Worm (Caenorhabditis elegans): ENCODE results near the gene srt-43.

Gene srt-43

DNA sequence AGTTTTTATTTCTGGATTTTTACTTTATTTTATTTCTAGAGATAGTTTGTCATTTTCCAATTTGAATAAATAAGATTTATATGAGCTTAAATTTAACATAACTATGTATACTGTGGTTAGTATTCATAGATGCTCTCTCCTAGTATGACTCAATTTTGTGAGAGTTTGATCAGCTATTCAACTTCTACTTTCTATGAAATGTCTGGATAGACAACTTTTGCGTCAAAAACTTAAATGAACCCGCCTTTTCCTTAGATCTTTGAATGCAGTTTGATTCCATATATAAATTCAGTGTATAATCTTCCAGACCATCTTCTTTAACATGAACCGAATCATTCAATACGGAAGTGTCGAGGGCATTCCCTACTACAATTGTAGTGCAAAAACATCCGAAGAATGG lies at the start of gene srt-43:
Gene srt-43 (plus strand): TSS at position 301 of the 400 bp plus-strand sequence.
- TF ChIP-seq ztf-23 (GFP tag; IDR thresholded peaks at IDR 0.05) (no peak), flt-1 (GFP tag; IDR thresholded peaks at IDR 0.05) (no peak), tab-1 (GFP tag; IDR thresholded peaks at IDR 0.05) (no peak), ztf-29 (GFP tag; IDR thresholded peaks at IDR 0.05) (no peak), med-1 (GFP tag; optimal IDR thresholded peaks at IDR 0.05; ENCODE audit: insufficient read depth) (no peak)

- TF ChIP-seq ztf-29 (GFP tag; IDR thresholded peaks at IDR 0.05) (no peak), klf-2 (GFP tag; conservative IDR thresholded peaks at IDR 0.05) (no peak), ztf-23 (GFP tag; IDR thresholded peaks at IDR 0.05) (no peak), T22C8.4 (GFP tag; IDR thresholded peaks at IDR 0.05) (no peak), cog-1 (tag; optimal IDR thresholded peaks at IDR 0.05) (no peak), flt-1 (GFP tag; IDR thresholded peaks at IDR 0.05) (no peak), ref-1 (GFP tag; conservative IDR thresholded peaks at IDR 0.05) (no peak), med-1 (GFP tag; optimal IDR thresholded peaks at IDR 0.05; ENCODE audit: insufficient read depth) (no peak), tab-1 (GFP tag; IDR thresholded peaks at IDR 0.05) (no peak)
These were observed 49.3 kb upstream of the srt-43 start, which contains the start of gene R11D1.7 for ce11 chrV:12719713-12720112. TSS of gene R11D1.7 (plus strand) at chrV:12720013.

DNA sequence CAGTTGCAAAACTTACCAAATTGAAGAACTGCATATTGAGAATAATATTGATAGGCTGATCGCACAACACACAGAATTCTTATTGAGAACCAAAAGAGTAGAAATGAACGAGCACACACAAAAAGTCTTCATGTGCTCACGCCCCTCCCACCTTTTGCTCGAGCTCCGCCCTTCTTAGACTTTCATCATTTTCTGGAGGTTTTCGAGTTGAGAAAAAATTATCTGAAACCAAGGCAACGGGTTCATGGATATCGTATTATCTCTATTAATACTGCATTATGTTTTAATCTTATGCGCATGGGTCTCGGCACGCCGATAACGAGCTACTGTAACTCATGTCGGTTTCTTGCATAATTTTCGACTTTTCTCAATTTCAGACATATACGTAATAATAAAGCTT lies 43.2 kb upstream of the srt-43 start, which contains the start of gene R11D1.12:
Gene R11D1.12 (minus strand): TSS at position 101 of the 400 bp plus-strand sequence.
- TF ChIP-seq klf-2 (GFP tag; conservative IDR thresholded peaks at IDR 0.05), result no peak
- TF ChIP-seq flt-1 (GFP tag; IDR thresholded peaks at IDR 0.05), result no peak
- no peak for TF ChIP-seq ztf-23 (GFP tag; IDR thresholded peaks at IDR 0.05)
- TF ChIP-seq med-1 (GFP tag; optimal IDR thresholded peaks at IDR 0.05; ENCODE audit: insufficient read depth), result no peak
- no peak for TF ChIP-seq ztf-29 (GFP tag; IDR thresholded peaks at IDR 0.05)
- TF ChIP-seq ref-1 (GFP tag; conservative IDR thresholded peaks at IDR 0.05), result no peak
- no peak for TF ChIP-seq T22C8.4 (GFP tag; IDR thresholded peaks at IDR 0.05)
- TF ChIP-seq tab-1 (GFP tag; IDR thresholded peaks at IDR 0.05), result no peak
- TF ChIP-seq cog-1 (tag; optimal IDR thresholded peaks at IDR 0.05), result no peak

DNA sequence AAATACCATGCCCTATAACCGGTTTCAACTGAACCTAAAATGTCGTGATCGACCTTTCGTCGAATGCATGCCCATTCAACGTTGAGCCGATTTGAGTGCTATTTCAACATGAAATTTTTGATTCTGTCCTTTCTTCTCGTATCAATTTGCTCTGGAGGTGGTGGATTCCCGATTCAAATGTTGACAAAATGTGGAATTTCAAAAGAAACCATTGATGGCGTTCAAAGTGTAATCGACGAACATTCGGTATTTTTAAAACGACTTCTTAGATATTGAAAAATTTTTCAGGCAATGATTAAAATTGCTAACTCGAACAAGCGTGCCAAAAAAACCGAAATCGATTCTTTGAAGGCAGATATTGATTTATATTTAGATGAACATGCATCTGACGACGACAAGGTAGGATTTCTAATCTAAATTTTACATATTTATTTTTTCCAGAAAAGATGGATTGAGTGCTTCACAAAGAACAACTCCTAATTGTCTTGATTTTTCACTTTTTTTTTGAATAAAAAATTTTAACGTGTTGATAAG lies 41.9 kb upstream of the srt-43 start, which contains the start of gene R11D1.13:
Gene R11D1.13 (plus strand): TSS at position 51 of the 534 bp plus-strand sequence.
- TF ChIP-seq flt-1 (GFP tag; IDR thresholded peaks at IDR 0.05) (no peak), ztf-29 (GFP tag; IDR thresholded peaks at IDR 0.05) (no peak), ztf-23 (GFP tag; IDR thresholded peaks at IDR 0.05) (no peak), klf-2 (GFP tag; conservative IDR thresholded peaks at IDR 0.05) (no peak), ref-1 (GFP tag; conservative IDR thresholded peaks at IDR 0.05) (no peak), T22C8.4 (GFP tag; IDR thresholded peaks at IDR 0.05) (no peak), med-1 (GFP tag; optimal IDR thresholded peaks at IDR 0.05; ENCODE audit: insufficient read depth) (no peak), tab-1 (GFP tag; IDR thresholded peaks at IDR 0.05) (no peak), cog-1 (tag; optimal IDR thresholded peaks at IDR 0.05) (no peak)

ce11 chrV:12728062-12728665 lies 40.9 kb upstream of the srt-43 start, which contains the start of the genes rpl-28 and mrpl-49:
TSS of gene rpl-28 (minus strand) at chrV:12728112.
TSS of gene mrpl-49 (plus strand) at chrV:12728631.
- TF ChIP-seq cog-1 (tag; optimal IDR thresholded peaks at IDR 0.05) (peak; percentile 60), ref-1 (GFP tag; conservative IDR thresholded peaks at IDR 0.05) (no peak), ztf-29 (GFP tag; IDR thresholded peaks at IDR 0.05) (no peak), med-1 (GFP tag; optimal IDR thresholded peaks at IDR 0.05; ENCODE audit: insufficient read depth) (no peak), tab-1 (GFP tag; IDR thresholded peaks at IDR 0.05) (no peak), flt-1 (GFP tag; IDR thresholded peaks at IDR 0.05) (no peak), klf-2 (GFP tag; conservative IDR thresholded peaks at IDR 0.05) (no peak), T22C8.4 (GFP tag; IDR thresholded peaks at IDR 0.05) (no peak), ztf-23 (GFP tag; IDR thresholded peaks at IDR 0.05) (peak; percentile 67)

ce11 chrV:12729220-12729619 lies 39.8 kb upstream of the srt-43 start, which contains the start of gene R11D1.10:
TSS of gene R11D1.10 (plus strand) at chrV:12729520.
- TF ChIP-seq T22C8.4 (GFP tag; IDR thresholded peaks at IDR 0.05) (no peak), flt-1 (GFP tag; IDR thresholded peaks at IDR 0.05) (no peak)

DNA sequence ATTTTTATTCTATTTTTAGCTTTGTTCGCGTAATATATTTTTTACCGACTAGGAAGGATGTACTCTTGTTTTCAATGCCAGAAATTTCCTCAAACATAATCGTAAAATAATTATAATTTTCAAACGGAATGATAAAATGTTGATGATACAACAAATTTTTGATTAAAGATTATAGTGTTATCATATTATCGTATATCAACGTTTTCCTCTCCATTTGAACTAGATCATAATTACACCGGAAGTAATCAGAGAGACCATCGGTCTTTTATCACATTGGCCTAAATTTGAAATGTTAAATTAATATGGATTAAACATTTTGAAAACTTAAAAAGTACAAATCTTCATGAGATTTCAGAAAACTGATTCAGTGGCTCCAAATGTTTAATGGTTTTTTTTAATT lies 36.3 kb upstream of the srt-43 start:
- no peak for TF ChIP-seq med-1 (GFP tag; optimal IDR thresholded peaks at IDR 0.05; ENCODE audit: insufficient read depth)
- no peak for TF ChIP-seq klf-2 (GFP tag; conservative IDR thresholded peaks at IDR 0.05)
- no peak for TF ChIP-seq tab-1 (GFP tag; IDR thresholded peaks at IDR 0.05)
- TF ChIP-seq cog-1 (tag; optimal IDR thresholded peaks at IDR 0.05), result no peak
- no peak for TF ChIP-seq ref-1 (GFP tag; conservative IDR thresholded peaks at IDR 0.05)
- no peak for TF ChIP-seq ztf-23 (GFP tag; IDR thresholded peaks at IDR 0.05)
- TF ChIP-seq ztf-29 (GFP tag; IDR thresholded peaks at IDR 0.05), result no peak
- TF ChIP-seq flt-1 (GFP tag; IDR thresholded peaks at IDR 0.05), result no peak
- TF ChIP-seq T22C8.4 (GFP tag; IDR thresholded peaks at IDR 0.05), result no peak

DNA sequence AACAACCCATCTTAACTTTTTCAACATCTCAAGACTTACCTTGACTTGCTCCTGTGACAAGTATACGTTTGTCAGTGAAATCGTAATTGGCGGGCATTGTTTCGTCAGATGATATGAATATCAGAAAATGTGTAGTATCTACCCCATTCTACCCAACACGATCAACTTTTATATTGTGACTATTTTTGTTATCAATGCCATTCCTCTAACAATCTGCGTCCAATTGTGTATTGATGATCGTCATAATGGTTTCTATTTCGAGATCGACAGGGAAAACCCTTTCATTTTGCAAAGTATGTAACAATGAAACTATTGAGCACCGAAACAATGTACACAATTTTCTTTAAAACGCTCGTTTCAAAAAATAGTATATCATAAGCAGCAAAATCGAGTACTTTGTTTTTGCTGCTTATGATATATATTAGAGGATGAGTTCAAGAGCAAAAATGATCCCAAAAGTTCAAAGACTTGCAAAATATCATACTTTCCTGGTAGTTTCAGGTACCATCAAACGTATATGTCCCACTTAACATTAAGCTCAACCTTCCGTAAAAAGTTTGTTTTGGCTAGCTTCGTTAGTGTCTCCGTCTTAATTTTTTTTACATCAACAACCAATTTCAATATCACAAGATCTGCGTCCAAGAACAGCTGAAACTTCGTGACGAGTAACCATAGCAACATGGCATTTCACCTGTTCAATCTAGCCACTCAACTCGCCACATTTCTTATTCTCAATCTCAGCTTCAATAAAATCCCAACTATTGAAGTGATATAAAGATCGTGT lies 35.4 kb upstream of the srt-43 start, which contains the start of the genes dhs-21 and xbx-9:
Gene dhs-21 (minus strand): TSS at position 181 of the 784 bp plus-strand sequence.
Gene xbx-9 (plus strand): TSS at position 734 of the 784 bp plus-strand sequence.
- TF ChIP-seq T22C8.4 (GFP tag; IDR thresholded peaks at IDR 0.05) (no peak), ztf-29 (GFP tag; IDR thresholded peaks at IDR 0.05) (no peak), ztf-23 (GFP tag; IDR thresholded peaks at IDR 0.05) (no peak), cog-1 (tag; optimal IDR thresholded peaks at IDR 0.05) (no peak), med-1 (GFP tag; optimal IDR thresholded peaks at IDR 0.05; ENCODE audit: insufficient read depth) (no peak), flt-1 (GFP tag; IDR thresholded peaks at IDR 0.05) (no peak), klf-2 (GFP tag; conservative IDR thresholded peaks at IDR 0.05) (no peak), ref-1 (GFP tag; conservative IDR thresholded peaks at IDR 0.05) (no peak), tab-1 (GFP tag; IDR thresholded peaks at IDR 0.05) (no peak)
